Worm (Caenorhabditis elegans) whole organism, L2 larva: ENCODE results near the gene C06A1.3.

Experiments used
- lin-39 ChIP-seq: fragments of 150-350 bp; optimal IDR thresholded peaks from 2 replicates; lab custom pipeline; 2014; ENCODE audit warnings: missing biosample characterization, missing genetic modification reagents, missing genetic modification characterization
- nhr-11 ChIP-seq: fragments of 150-350 bp; optimal IDR thresholded peaks from 2 replicates; lab custom pipeline; 2014; ENCODE audit warnings: missing biosample characterization, missing genetic modification characterization
- ztf-4 ChIP-seq: fragments of 150-350 bp; optimal IDR thresholded peaks from 2 replicates; lab custom pipeline; 2014; ENCODE audit warnings: missing biosample characterization, missing genetic modification characterization

ce11 chrII:10551985-10552736 is 19.9 kb upstream of the C06A1.3 start:
- TF ChIP-seq lin-39 (no peak), nhr-11 (no peak), ztf-4 (tag; lab: Kevin White, UChicago) (peak; percentile 97)
